Fruit fly (Drosophila melanogaster) whole organism, embryonic: ENCODE data around the gene CG15728.

Experiments used
- CG10366 ChIP-seq: fragments of 200-800 bp; sonication (Bioruptor generic); IDR thresholded peaks from 2 replicates; pipeline ENCODE4 v1.3.6; 2022; ENCODE audit warnings: missing biosample characterization, missing genetic modification characterization
- CG11398 ChIP-seq: fragments of 200-800 bp; sonication (Bioruptor generic); optimal IDR thresholded peaks from 2 replicates; lab custom pipeline; 2016; ENCODE audit warnings: missing biosample characterization, missing genetic modification characterization
- CG13775 ChIP-seq: fragments of 200-800 bp; sonication (Bioruptor generic); optimal IDR thresholded peaks from 3 replicates; lab custom pipeline; 2017; ENCODE audit warnings: missing biosample characterization, mild to moderate bottlenecking, missing genetic modification characterization
- CG14014 ChIP-seq: fragments of 200-800 bp; sonication (Bioruptor generic); IDR thresholded peaks from 2 replicates; pipeline ENCODE4 v1.3.6; 2022; ENCODE audit warnings: missing biosample characterization, missing genetic modification characterization
- CG15269 ChIP-seq: fragments of 200-800 bp; sonication (Bioruptor generic); optimal IDR thresholded peaks from 2 replicates; lab custom pipeline; 2018; ENCODE audit warnings: missing biosample characterization, mild to moderate bottlenecking, missing genetic modification characterization, moderate library complexity
- CG17385 ChIP-seq: fragments of 200-800 bp; sonication (Bioruptor generic); optimal IDR thresholded peaks from 3 replicates; lab custom pipeline; 2018; ENCODE audit warnings: missing biosample characterization, mild to moderate bottlenecking, missing genetic modification characterization
- CG17912 ChIP-seq: fragments of 200-800 bp; sonication (Bioruptor generic); optimal IDR thresholded peaks from 2 replicates; lab custom pipeline; 2018; ENCODE audit warnings: missing biosample characterization, mild to moderate bottlenecking, missing genetic modification characterization
- CG2712 ChIP-seq: fragments of 200-800 bp; optimal IDR thresholded peaks from 3 replicates; lab custom pipeline; 2019; ENCODE audit warnings: missing biosample characterization, mild to moderate bottlenecking, missing genetic modification characterization, moderate library complexity
- CG30403 ChIP-seq: fragments of 200-800 bp; sonication (Bioruptor generic); optimal IDR thresholded peaks from 3 replicates; lab custom pipeline; 2016; ENCODE audit warnings: missing biosample characterization, missing genetic modification characterization
- CG31388 ChIP-seq: fragments of 200-800 bp; sonication (Bioruptor generic); optimal IDR thresholded peaks from 2 replicates; lab custom pipeline; 2016; ENCODE audit warnings: missing biosample characterization, missing genetic modification characterization
- CG33213 ChIP-seq: fragments of 200-800 bp; sonication (Bioruptor generic); optimal IDR thresholded peaks from 3 replicates; lab custom pipeline; 2016; ENCODE audit warnings: missing biosample characterization, missing genetic modification characterization
- CG3407 ChIP-seq: fragments of 200-800 bp; sonication (Bioruptor generic); optimal IDR thresholded peaks from 2 replicates; lab custom pipeline; 2018; ENCODE audit warnings: missing biosample characterization, mild to moderate bottlenecking, missing genetic modification characterization
- CG34224 ChIP-seq: fragments of 200-800 bp; sonication (Bioruptor generic); IDR thresholded peaks from 3 replicates; pipeline ENCODE4 v1.3.6; 2022; ENCODE audit warnings: missing biosample characterization, missing genetic modification characterization; ENCODE audit not compliant: partially characterized antibody
- CG6254 ChIP-seq: fragments of 200-800 bp; sonication (Bioruptor generic); optimal IDR thresholded peaks from 3 replicates; lab custom pipeline; 2017; ENCODE audit warnings: mild to moderate bottlenecking, missing biosample characterization, missing genetic modification reagents, missing genetic modification characterization
- CG7839 ChIP-seq: fragments of 200-800 bp; sonication (Bioruptor generic); optimal IDR thresholded peaks from 3 replicates; lab custom pipeline; 2018; ENCODE audit warnings: missing biosample characterization, mild to moderate bottlenecking, missing genetic modification characterization, moderate library complexity
- CG9215 ChIP-seq: fragments of 200-800 bp; sonication (Bioruptor generic); IDR thresholded peaks from 2 replicates; pipeline ENCODE4 v1.3.6; 2022; ENCODE audit warnings: missing biosample characterization, missing genetic modification characterization
- CG9437 ChIP-seq: fragments of 200-800 bp; sonication (Bioruptor generic); optimal IDR thresholded peaks from 2 replicates; lab custom pipeline; 2018; ENCODE audit warnings: missing biosample characterization, mild to moderate bottlenecking, missing genetic modification characterization
- Dbx ChIP-seq: fragments of 200-800 bp; sonication (Bioruptor generic); IDR thresholded peaks from 3 replicates; pipeline ENCODE4 v1.3.6; 2022; ENCODE audit warnings: missing biosample characterization, missing genetic modification characterization
- Drgx ChIP-seq: fragments of 200-800 bp; sonication (Bioruptor generic); IDR thresholded peaks from 2 replicates; pipeline ENCODE4 v1.3.6; 2022; ENCODE audit warnings: missing biosample characterization, missing genetic modification characterization
- HLH3B ChIP-seq: fragments of 200-800 bp; sonication (Bioruptor generic); IDR thresholded peaks from 2 replicates; pipeline ENCODE4 v1.3.6; 2022; ENCODE audit warnings: missing biosample characterization, missing genetic modification characterization
- HLHmδ ChIP-seq: fragments of 200-800 bp; sonication (Bioruptor generic); optimal IDR thresholded peaks from 2 replicates; lab custom pipeline; 2018; ENCODE audit warnings: missing biosample characterization, mild to moderate bottlenecking, missing genetic modification characterization, moderate library complexity
- Hr51 ChIP-seq, 2 experiments: fragments of 200-800 bp; sonication (Bioruptor generic); optimal IDR thresholded peaks; 2 replicates in 1 of 2; 3 replicates in 1 of 2; lab custom pipeline; 2016 to 2018; ENCODE audit warnings: missing biosample characterization in 2 of 2, missing genetic modification characterization in 2 of 2, mild to moderate bottlenecking in 1 of 2, moderate library complexity in 1 of 2
- Med ChIP-seq: fragments of 200-800 bp; sonication (Bioruptor generic); peaks from one replicate; lab custom pipeline; 2016; ENCODE audit warnings: missing biosample characterization, missing genetic modification characterization, mild to moderate bottlenecking, inconsistent platforms, moderate library complexity
- PHDP ChIP-seq: fragments of 200-800 bp; sonication (Bioruptor generic); optimal IDR thresholded peaks from 3 replicates; lab custom pipeline; 2018; ENCODE audit warnings: missing biosample characterization, mild to moderate bottlenecking, missing genetic modification characterization, moderate library complexity
- Ptx1 ChIP-seq: fragments of 200-800 bp; sonication (Bioruptor generic); IDR thresholded peaks from 2 replicates; pipeline ENCODE4 v1.3.6; 2022; ENCODE audit warnings: missing biosample characterization, missing genetic modification characterization
- Ssrp ChIP-seq: fragments of 200-800 bp; sonication (Bioruptor generic); optimal IDR thresholded peaks from 2 replicates; lab custom pipeline; 2018; ENCODE audit warnings: missing biosample characterization, mild to moderate bottlenecking, missing genetic modification characterization, moderate library complexity
- Xrp1 ChIP-seq: fragments of 200-800 bp; sonication (Bioruptor generic); IDR thresholded peaks from 2 replicates; pipeline ENCODE4 v1.3.6; 2022; ENCODE audit warnings: missing biosample characterization, missing genetic modification characterization
- aop ChIP-seq: fragments of 200-800 bp; sonication (Bioruptor generic); IDR thresholded peaks from 2 replicates; pipeline ENCODE4 v1.3.6; 2022; ENCODE audit warnings: missing biosample characterization, missing genetic modification characterization
- bab2 ChIP-seq: fragments of 200-800 bp; sonication (Bioruptor generic); optimal IDR thresholded peaks from 2 replicates; lab custom pipeline; 2016; ENCODE audit warnings: missing biosample characterization, missing genetic modification characterization
- corto ChIP-seq: fragments of 200-800 bp; sonication (Bioruptor generic); optimal IDR thresholded peaks from 2 replicates; lab custom pipeline; 2016; ENCODE audit warnings: missing biosample characterization, mild to moderate bottlenecking, missing genetic modification characterization, moderate library complexity
- dan ChIP-seq: fragments of 200-800 bp; sonication (Bioruptor generic); IDR thresholded peaks from 2 replicates; pipeline ENCODE4 v1.3.6; 2022; ENCODE audit warnings: missing biosample characterization, missing genetic modification characterization
- dmrt99B ChIP-seq: fragments of 200-800 bp; sonication (Bioruptor generic); optimal IDR thresholded peaks from 2 replicates; lab custom pipeline; 2018; ENCODE audit warnings: missing biosample characterization, mild to moderate bottlenecking, missing genetic modification characterization, moderate library complexity
- en ChIP-seq: fragments of 200-800 bp; sonication (Bioruptor generic); optimal IDR thresholded peaks from 2 replicates; lab custom pipeline; 2016; ENCODE audit warnings: missing biosample characterization, missing genetic modification characterization
- fd64A ChIP-seq: fragments of 200-800 bp; sonication (Bioruptor generic); optimal IDR thresholded peaks from 3 replicates; lab custom pipeline; 2018; ENCODE audit warnings: missing biosample characterization, mild to moderate bottlenecking, missing genetic modification characterization
- fru ChIP-seq: fragments of >200 bp; optimal IDR thresholded peaks from 2 replicates; lab custom pipeline; 2017
- gcm2 ChIP-seq: fragments of 200-800 bp; sonication (Bioruptor generic); optimal IDR thresholded peaks from 2 replicates; lab custom pipeline; 2016; ENCODE audit warnings: missing biosample characterization, missing genetic modification characterization
- gsb-n ChIP-seq: fragments of 200-800 bp; sonication (Bioruptor generic); optimal IDR thresholded peaks from 3 replicates; lab custom pipeline; 2018; ENCODE audit warnings: missing biosample characterization, mild to moderate bottlenecking, missing genetic modification characterization
- gt ChIP-seq: fragments of 200-800 bp; sonication (Bioruptor generic); IDR thresholded peaks from 2 replicates; pipeline ENCODE4 v1.3.6; 2022; ENCODE audit warnings: missing biosample characterization, missing genetic modification characterization
- insv ChIP-seq, 2 experiments: fragments of 200-800 bp; sonication (Bioruptor generic); optimal IDR thresholded peaks; 3 replicates each; lab custom pipeline; 2016 to 2018; ENCODE audit warnings: missing biosample characterization in 2 of 2, missing genetic modification characterization in 2 of 2
- lola ChIP-seq, 3 experiments: fragments of >200 bp in 2 of 3; fragments of 200-800 bp in 1 of 3; sonication (Bioruptor generic) in 1 of 3; optimal IDR thresholded peaks; 2 replicates each; lab custom pipeline; 2017 to 2019; ENCODE audit warnings: missing biosample characterization in 3 of 3, missing genetic modification characterization in 3 of 3, mild to moderate bottlenecking in 1 of 3, moderate library complexity in 1 of 3
- pb ChIP-seq: fragments of 200-800 bp; sonication (Bioruptor generic); optimal IDR thresholded peaks from 3 replicates; lab custom pipeline; 2016; ENCODE audit warnings: missing biosample characterization, missing genetic modification characterization
- peb ChIP-seq: fragments of 200-800 bp; sonication (Bioruptor generic); IDR thresholded peaks from 2 replicates; pipeline ENCODE4 v1.3.6; 2022; ENCODE audit warnings: missing biosample characterization, missing genetic modification characterization
- phol ChIP-seq: fragments of 200-800 bp; sonication (Bioruptor generic); optimal IDR thresholded peaks from 3 replicates; lab custom pipeline; 2018; ENCODE audit warnings: missing biosample characterization, mild to moderate bottlenecking, missing genetic modification characterization, moderate library complexity
- pzg ChIP-seq: fragments of 200-800 bp; sonication (Bioruptor generic); optimal IDR thresholded peaks from 3 replicates; lab custom pipeline; 2018; ENCODE audit warnings: missing biosample characterization, mild to moderate bottlenecking, missing genetic modification characterization, moderate library complexity
- row ChIP-seq: fragments of 200-800 bp; sonication (Bioruptor generic); IDR thresholded peaks from 3 replicates; pipeline ENCODE4 v1.3.6; 2022; ENCODE audit warnings: missing biosample characterization, missing genetic modification characterization
- slbo ChIP-seq: fragments of 200-800 bp; sonication (Bioruptor generic); IDR thresholded peaks from 2 replicates; pipeline ENCODE4 v1.3.6; 2022; ENCODE audit warnings: missing biosample characterization, missing genetic modification characterization
- so ChIP-seq: fragments of 200-800 bp; sonication (Bioruptor generic); IDR thresholded peaks from 3 replicates; pipeline ENCODE4 v1.3.6; 2022; ENCODE audit warnings: missing biosample characterization, missing genetic modification characterization
- ssp ChIP-seq: fragments of 200-800 bp; sonication (Bioruptor generic); IDR thresholded peaks from 2 replicates; pipeline ENCODE4 v1.3.6; 2022; ENCODE audit warnings: missing biosample characterization, missing genetic modification characterization
- toy ChIP-seq: fragments of 200-800 bp; sonication (Bioruptor generic); IDR thresholded peaks from 2 replicates; pipeline ENCODE4 v1.3.6; 2022; ENCODE audit warnings: missing biosample characterization, missing genetic modification characterization
- vfl ChIP-seq: fragments of 200-800 bp; sonication (Bioruptor generic); optimal IDR thresholded peaks from 2 replicates; lab custom pipeline; 2016; ENCODE audit warnings: missing biosample characterization, missing genetic modification characterization
- vnd ChIP-seq: fragments of 200-800 bp; sonication (Bioruptor generic); IDR thresholded peaks from 3 replicates; pipeline ENCODE4 v1.3.6; 2022; ENCODE audit warnings: missing biosample characterization, missing genetic modification characterization; ENCODE audit not compliant: partially characterized antibody
- wek ChIP-seq: fragments of 200-800 bp; sonication (Bioruptor generic); optimal IDR thresholded peaks from 3 replicates; lab custom pipeline; 2018; ENCODE audit warnings: missing biosample characterization, mild to moderate bottlenecking, missing genetic modification characterization, moderate library complexity

Gene CG15728

DNA sequence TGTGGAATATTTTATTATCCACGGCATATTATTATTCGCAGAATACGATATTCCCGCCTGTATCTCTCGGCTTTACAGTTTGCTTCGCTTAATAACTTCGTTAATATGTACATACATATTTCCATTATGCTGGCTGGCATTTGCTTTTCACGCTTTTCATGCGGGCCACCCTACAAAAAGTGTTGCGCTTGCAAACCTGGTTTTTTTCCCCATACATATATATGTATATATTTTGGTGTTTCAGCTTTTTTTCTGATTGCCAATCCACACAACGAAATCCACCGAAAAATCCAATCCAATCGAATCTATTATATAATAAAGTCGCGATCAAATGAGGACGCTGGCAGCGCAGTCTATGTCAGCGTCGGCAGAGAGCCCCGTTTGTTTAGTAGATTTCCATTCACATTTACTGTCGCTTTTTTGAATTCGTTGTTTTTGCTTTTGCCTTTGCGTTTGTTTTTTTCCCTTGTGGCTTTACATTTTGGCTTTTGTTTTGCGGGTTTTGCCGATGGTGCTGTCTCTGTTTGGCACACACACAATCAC, 41.8 kb downstream of the CG15728 start (continued):
- TF ChIP-seq Xrp1 (GFP tag; lab: Robert Waterston, UW) (no peak), CG10366 (no peak), fd64A (GFP tag; lab: Kevin White, UChicago) (no peak), CG2712 (tag; lab: Kevin White, UChicago) (no peak), aop (GFP tag; lab: Robert Waterston, UW) (no peak), gt (GFP tag; lab: Robert Waterston, UW) (no peak), dan (GFP tag; lab: Robert Waterston, UW) (no peak), Med (no peak), insv (GFP tag; optimal IDR thresholded peaks at IDR 0.05; lab: Kevin White, UChicago) (no peak), CG15269 (tag; lab: Kevin White, UChicago) (peak; percentile 40), bab2 (GFP tag; lab: Kevin White, UChicago) (no peak), CG9437 (no peak), Ptx1 (GFP tag; lab: Robert Waterston, UW) (no peak), pzg (no peak), row (GFP tag; lab: Robert Waterston, UW) (no peak), CG17912 (GFP tag; lab: Kevin White, UChicago) (no peak), Dbx (GFP tag; lab: Robert Waterston, UW) (no peak), CG33213 (GFP tag; lab: Kevin White, UChicago) (no peak), CG3407 (no peak), gsb-n (no peak), vnd (no peak), CG6254 (no peak), CG30403 (peak; percentile 5), phol (no peak), gcm2 (GFP tag; lab: Kevin White, UChicago) (no peak), CG14014 (GFP tag; lab: Robert Waterston, UW) (no peak), CG31388 (no peak), HLHmδ (GFP tag; lab: Kevin White, UChicago) (no peak), CG7839 (peak; percentile 9), CG11398 (GFP tag; lab: Kevin White, UChicago) (no peak), Drgx (GFP tag; lab: Robert Waterston, UW) (no peak), CG17385 (GFP tag; lab: Kevin White, UChicago) (no peak), fru (no peak), so (GFP tag; lab: Robert Waterston, UW) (0 out of 3 replicates have a peak, but pooled peaks have one; percentile 5), lola (GFP tag; optimal IDR thresholded peaks at IDR 0.05; lab: Kevin White, UChicago) (peak in 1 of 3 experiments; percentile 16), CG9215 (GFP tag; lab: Robert Waterston, UW) (no peak), dmrt99B (tag; lab: Kevin White, UChicago) (no peak), corto (GFP tag; lab: Kevin White, UChicago) (no peak), ssp (no peak), wek (GFP tag; lab: Kevin White, UChicago) (no peak), CG34224 (no peak), toy (GFP tag; lab: Robert Waterston, UW) (no peak), peb (GFP tag; lab: Robert Waterston, UW) (no peak), HLH3B (GFP tag; lab: Robert Waterston, UW) (no peak), vfl (GFP tag; lab: Kevin White, UChicago) (no peak), CG13775 (peak; percentile 44), Ssrp (tag; lab: Kevin White, UChicago) (no peak), en (GFP tag; lab: Kevin White, UChicago) (no peak), Hr51 (GFP tag; optimal IDR thresholded peaks at IDR 0.05; lab: Kevin White, UChicago) (peak in 1 of 2 experiments; percentile 6), PHDP (tag; lab: Kevin White, UChicago) (no peak), slbo (GFP tag; lab: Robert Waterston, UW) (no peak), pb (GFP tag; lab: Kevin White, UChicago) (no peak)
